Fruit fly (Drosophila melanogaster) whole organism, embryonic: Measurements from ENCODE around the gene Cpr66Cb.
A peak's percentile ranks its signal among the peaks of the same experiment; 100 is the strongest.

Experiments used
- Adf1 ChIP-seq: fragments of 200-800 bp; sonication (Bioruptor generic); IDR thresholded peaks from 2 replicates; pipeline ENCODE4 v1.3.6; 2022; ENCODE audit warnings: missing biosample characterization, missing genetic modification characterization
- Atf3 ChIP-seq: fragments of 200-800 bp; sonication (Bioruptor generic); optimal IDR thresholded peaks from 3 replicates; lab custom pipeline; 2016; ENCODE audit warnings: missing biosample characterization, missing genetic modification characterization
- Atf6 ChIP-seq: fragments of 200-800 bp; sonication (Bioruptor generic); IDR thresholded peaks from 2 replicates; pipeline ENCODE4 v1.3.6; 2022; ENCODE audit warnings: missing biosample characterization, missing genetic modification characterization
- BtbVII ChIP-seq: fragments of 200-800 bp; sonication (Bioruptor generic); optimal IDR thresholded peaks from 3 replicates; lab custom pipeline; 2017; ENCODE audit warnings: missing biosample characterization, mild to moderate bottlenecking, missing genetic modification characterization
- CG13287 ChIP-seq: fragments of 200-800 bp; sonication (Bioruptor generic); IDR thresholded peaks from 2 replicates; pipeline ENCODE4 v1.3.6; 2022; ENCODE audit warnings: missing biosample characterization, missing genetic modification characterization; ENCODE audit not compliant: partially characterized antibody
- CG13894 ChIP-seq: fragments of 200-800 bp; sonication (Bioruptor generic); optimal IDR thresholded peaks from 3 replicates; lab custom pipeline; 2018; ENCODE audit warnings: missing biosample characterization, mild to moderate bottlenecking, missing genetic modification characterization, moderate library complexity
- CG15601 ChIP-seq: fragments of 200-800 bp; sonication (Bioruptor generic); optimal IDR thresholded peaks from 3 replicates; lab custom pipeline; 2019; ENCODE audit warnings: missing biosample characterization, mild to moderate bottlenecking, missing genetic modification characterization, moderate library complexity
- CG1792 ChIP-seq: fragments of 200-800 bp; sonication (Bioruptor generic); optimal IDR thresholded peaks from 2 replicates; lab custom pipeline; 2016; ENCODE audit warnings: missing biosample characterization, missing genetic modification characterization
- CG34224 ChIP-seq: fragments of 200-800 bp; sonication (Bioruptor generic); IDR thresholded peaks from 3 replicates; pipeline ENCODE4 v1.3.6; 2022; ENCODE audit warnings: missing biosample characterization, missing genetic modification characterization; ENCODE audit not compliant: partially characterized antibody
- CG3726 ChIP-seq: fragments of 200-800 bp; sonication (Bioruptor generic); IDR thresholded peaks from 3 replicates; pipeline ENCODE4, ENCODE4 v1.3.6; 2022; ENCODE audit warnings: missing biosample characterization, missing genetic modification characterization
- CG4617 ChIP-seq: fragments of 200-800 bp; sonication (Bioruptor generic); optimal IDR thresholded peaks from 3 replicates; lab custom pipeline; 2016; ENCODE audit warnings: missing biosample characterization, missing genetic modification characterization, borderline replicate concordance
- CG6654 ChIP-seq: fragments of 200-800 bp; sonication (Bioruptor generic); optimal IDR thresholded peaks from 2 replicates; lab custom pipeline; 2017; ENCODE audit warnings: missing biosample characterization, mild to moderate bottlenecking, missing genetic modification characterization
- CG7271 ChIP-seq: fragments of 200-800 bp; sonication (Bioruptor generic); optimal IDR thresholded peaks from 2 replicates; lab custom pipeline; 2018; ENCODE audit warnings: missing biosample characterization, mild to moderate bottlenecking, missing genetic modification characterization, moderate library complexity
- CG7928 ChIP-seq: fragments of 200-800 bp; sonication (Bioruptor generic); optimal IDR thresholded peaks from 2 replicates; lab custom pipeline; 2017; ENCODE audit warnings: missing biosample characterization, mild to moderate bottlenecking, missing genetic modification characterization
- CG7987 ChIP-seq: fragments of 200-800 bp; sonication (Bioruptor generic); optimal IDR thresholded peaks from 2 replicates; lab custom pipeline; 2018; ENCODE audit warnings: missing biosample characterization, mild to moderate bottlenecking, missing genetic modification characterization, moderate library complexity
- CG8281 ChIP-seq: fragments of 200-800 bp; sonication (Bioruptor generic); optimal IDR thresholded peaks from 2 replicates; lab custom pipeline; 2018; ENCODE audit warnings: missing biosample characterization, mild to moderate bottlenecking, missing genetic modification characterization, moderate library complexity
- D19A ChIP-seq: fragments of 200-800 bp; optimal IDR thresholded peaks from 3 replicates; lab custom pipeline; 2019; ENCODE audit warnings: missing biosample characterization, mild to moderate bottlenecking, missing genetic modification characterization, moderate library complexity
- D19B ChIP-seq: fragments of 200-800 bp; sonication (Bioruptor generic); optimal IDR thresholded peaks from 2 replicates; lab custom pipeline; 2017; ENCODE audit warnings: missing biosample characterization, mild to moderate bottlenecking, missing genetic modification characterization
- Dek ChIP-seq: fragments of 200-800 bp; sonication (Bioruptor generic); optimal IDR thresholded peaks from 3 replicates; lab custom pipeline; 2019; ENCODE audit warnings: missing biosample characterization, mild to moderate bottlenecking, missing genetic modification characterization, moderate library complexity
- Doc2 ChIP-seq: fragments of 200-800 bp; sonication (Bioruptor generic); IDR thresholded peaks from 2 replicates; pipeline ENCODE4 v1.3.6; 2022; ENCODE audit warnings: missing biosample characterization, missing genetic modification characterization
- Dref ChIP-seq: fragments of 200-800 bp; sonication (Bioruptor generic); IDR thresholded peaks from 2 replicates; pipeline ENCODE4 v1.3.6; 2022; ENCODE audit warnings: missing biosample characterization, missing genetic modification characterization
- Eip74EF ChIP-seq, 2 experiments: fragments of 200-800 bp in 1 of 2; fragments of >200 bp in 1 of 2; sonication (Bioruptor generic) in 1 of 2; optimal IDR thresholded peaks; 2 replicates each; lab custom pipeline; 2017 to 2019; ENCODE audit warnings: missing biosample characterization in 2 of 2, missing genetic modification characterization in 2 of 2, mild to moderate bottlenecking in 1 of 2, moderate library complexity in 1 of 2
- Ets65A ChIP-seq: fragments of 200-800 bp; sonication (Bioruptor generic); peaks from one replicate; lab custom pipeline; 2016; ENCODE audit warnings: missing biosample characterization, missing genetic modification characterization
- Gsc ChIP-seq: fragments of 200-800 bp; sonication (Bioruptor generic); IDR thresholded peaks from 2 replicates; pipeline ENCODE4 v1.3.6; 2022; ENCODE audit warnings: missing biosample characterization, missing genetic modification characterization
- HLH4C ChIP-seq: fragments of 200-800 bp; sonication (Bioruptor generic); IDR thresholded peaks from 3 replicates; pipeline ENCODE4 v1.3.6; 2022; ENCODE audit warnings: missing biosample characterization, missing genetic modification characterization; ENCODE audit not compliant: partially characterized antibody
- HLH54F ChIP-seq: fragments of 200-800 bp; sonication (Bioruptor generic); optimal IDR thresholded peaks from 3 replicates; lab custom pipeline; 2016; ENCODE audit warnings: missing biosample characterization, missing genetic modification characterization
- Hr39 ChIP-seq: fragments of >200 bp; optimal IDR thresholded peaks from 2 replicates; lab custom pipeline; 2017
- Hr51 ChIP-seq, 2 experiments: fragments of 200-800 bp; sonication (Bioruptor generic); optimal IDR thresholded peaks; 2 replicates in 1 of 2; 3 replicates in 1 of 2; lab custom pipeline; 2016 to 2018; ENCODE audit warnings: missing biosample characterization in 2 of 2, missing genetic modification characterization in 2 of 2, mild to moderate bottlenecking in 1 of 2, moderate library complexity in 1 of 2
- Lhr ChIP-seq: fragments of 200-800 bp; sonication (Bioruptor generic); optimal IDR thresholded peaks from 3 replicates; lab custom pipeline; 2017; ENCODE audit warnings: mild to moderate bottlenecking, missing biosample characterization, missing genetic modification reagents, missing genetic modification characterization
- NFAT ChIP-seq: fragments of 200-800 bp; sonication (Bioruptor generic); IDR thresholded peaks from 2 replicates; pipeline ENCODE4 v1.3.6; 2022; ENCODE audit warnings: missing biosample characterization, missing genetic modification characterization
- Neu2 ChIP-seq: fragments of 200-800 bp; sonication (Bioruptor generic); optimal IDR thresholded peaks from 3 replicates; lab custom pipeline; 2016; ENCODE audit warnings: missing biosample characterization, missing genetic modification characterization, borderline replicate concordance
- Taf1 ChIP-seq: fragments of 200-800 bp; sonication (Bioruptor generic); IDR thresholded peaks from 2 replicates; pipeline ENCODE4 v1.3.6; 2022; ENCODE audit warnings: missing biosample characterization, missing genetic modification characterization
- Vsx1 ChIP-seq: fragments of 200-800 bp; sonication (Bioruptor generic); optimal IDR thresholded peaks from 2 replicates; lab custom pipeline; 2017; ENCODE audit warnings: missing biosample characterization, mild to moderate bottlenecking, missing genetic modification characterization, missing genetic modification reagents
- ara ChIP-seq: fragments of 200-800 bp; sonication (Bioruptor generic); IDR thresholded peaks from 2 replicates; pipeline ENCODE4 v1.3.6; 2022; ENCODE audit warnings: missing biosample characterization, missing genetic modification characterization
- chinmo ChIP-seq: fragments of 200-800 bp; sonication (Bioruptor generic); IDR thresholded peaks from 4 replicates; pipeline ENCODE4 v1.3.6; 2022; ENCODE audit warnings: missing biosample characterization, missing genetic modification characterization; ENCODE audit not compliant: partially characterized antibody
- dimm ChIP-seq: fragments of 200-800 bp; sonication (Bioruptor generic); IDR thresholded peaks from 2 replicates; pipeline ENCODE4 v1.3.6; 2022; ENCODE audit warnings: missing biosample characterization, missing genetic modification characterization
- hbn ChIP-seq: fragments of 200-800 bp; sonication (Bioruptor generic); IDR thresholded peaks from 2 replicates; pipeline ENCODE4 v1.3.6; 2022; ENCODE audit warnings: missing biosample characterization, missing genetic modification characterization; ENCODE audit not compliant: partially characterized antibody
- insv ChIP-seq, 2 experiments: fragments of 200-800 bp; sonication (Bioruptor generic); optimal IDR thresholded peaks; 3 replicates each; lab custom pipeline; 2016 to 2018; ENCODE audit warnings: missing biosample characterization in 2 of 2, missing genetic modification characterization in 2 of 2
- ken ChIP-seq: fragments of 200-800 bp; sonication (Bioruptor generic); IDR thresholded peaks from 3 replicates; pipeline ENCODE4 v1.3.6; 2022; ENCODE audit warnings: missing biosample characterization, missing genetic modification characterization
- knrl ChIP-seq: fragments of 200-800 bp; sonication (Bioruptor generic); IDR thresholded peaks from 3 replicates; pipeline ENCODE4 v1.3.6; 2022; ENCODE audit warnings: missing biosample characterization, missing genetic modification characterization; ENCODE audit not compliant: partially characterized antibody
- luna ChIP-seq: fragments of 200-800 bp; sonication (Bioruptor generic); optimal IDR thresholded peaks from 2 replicates; lab custom pipeline; 2016; ENCODE audit warnings: missing biosample characterization, missing genetic modification characterization
- maf-S ChIP-seq: fragments of 200-800 bp; sonication (Bioruptor generic); optimal IDR thresholded peaks from 2 replicates; lab custom pipeline; 2016; ENCODE audit warnings: missing biosample characterization, missing genetic modification characterization
- odd ChIP-seq: fragments of 200-800 bp; sonication (Bioruptor generic); optimal IDR thresholded peaks from 2 replicates; lab custom pipeline; 2017; ENCODE audit warnings: missing biosample characterization, mild to moderate bottlenecking, missing genetic modification characterization
- schlank ChIP-seq: fragments of 200-800 bp; sonication (Bioruptor generic); optimal IDR thresholded peaks from 2 replicates; lab custom pipeline; 2018; ENCODE audit warnings: missing biosample characterization, mild to moderate bottlenecking, missing genetic modification characterization
- sens ChIP-seq: fragments of 200-800 bp; sonication (Bioruptor generic); peaks from one replicate; lab custom pipeline; 2016; ENCODE audit warnings: missing biosample characterization, missing genetic modification characterization
- sens-2 ChIP-seq: fragments of 200-800 bp; sonication (Bioruptor generic); IDR thresholded peaks from 2 replicates; pipeline ENCODE4 v1.3.6; 2022; ENCODE audit warnings: missing biosample characterization, missing genetic modification characterization
- tll ChIP-seq, 2 experiments: fragments of 200-800 bp in 1 of 2; fragments of >200 bp in 1 of 2; sonication (Bioruptor generic) in 1 of 2; optimal IDR thresholded peaks; 2 replicates each; lab custom pipeline; 2017 to 2019; ENCODE audit warnings: missing biosample characterization in 2 of 2, missing genetic modification characterization in 2 of 2, mild to moderate bottlenecking in 1 of 2, moderate library complexity in 1 of 2
- z ChIP-seq: fragments of 200-800 bp; sonication (Bioruptor generic); IDR thresholded peaks from 3 replicates; pipeline ENCODE4 v1.3.6; 2022; ENCODE audit warnings: missing biosample characterization, missing genetic modification characterization
- zfh2 ChIP-seq: fragments of 200-800 bp; sonication (Bioruptor generic); optimal IDR thresholded peaks from 2 replicates; lab custom pipeline; 2016; ENCODE audit warnings: missing biosample characterization, missing genetic modification characterization

Gene Cpr66Cb

DNA sequence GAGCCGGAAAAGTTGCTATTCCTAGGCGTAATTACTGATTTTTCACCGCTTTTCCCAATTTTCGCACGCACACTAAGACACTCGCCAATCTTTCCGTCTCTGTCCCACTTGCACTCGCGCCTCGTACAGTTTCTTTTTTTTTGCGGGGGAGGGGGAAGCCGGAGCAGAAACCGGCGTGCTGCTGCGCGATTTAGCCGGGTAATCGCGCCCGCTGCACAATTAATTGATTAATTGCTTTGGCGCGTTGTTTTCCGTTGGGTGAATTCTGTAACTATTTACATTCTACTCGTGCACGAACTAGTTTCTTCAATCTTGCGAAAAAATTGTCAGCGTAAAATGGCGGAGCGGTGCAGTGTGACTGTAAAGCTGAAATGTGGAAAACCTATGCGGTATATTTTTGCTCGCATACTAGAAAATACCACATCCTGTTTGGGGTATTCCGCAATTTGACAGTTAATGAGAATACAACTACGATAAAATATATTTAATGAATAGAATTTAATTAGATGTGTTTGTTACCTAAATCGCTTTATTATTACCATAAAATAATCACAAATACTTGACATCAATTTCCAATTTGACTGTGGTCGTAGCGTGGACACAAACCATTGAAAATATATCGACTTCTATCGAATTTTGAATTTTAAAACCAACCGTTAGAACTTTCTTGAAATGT lies 21.2 kb upstream of the Cpr66Cb start, which contains the start of gene Cpsf6 (continued):
- TF ChIP-seq tll (GFP tag; optimal IDR thresholded peaks at IDR 0.05; lab: Kevin White, UChicago) (no peak), Atf3 (peak; percentile 37), Dek (tag; lab: Kevin White, UChicago) (peak; percentile 65), Hr39 (no peak), HLH4C (GFP tag; lab: Robert Waterston, UW) (no peak), CG4617 (peak; percentile 54), D19A (peak; percentile 37), maf-S (GFP tag; lab: Kevin White, UChicago) (no peak), CG6654 (GFP tag; lab: Kevin White, UChicago) (no peak), D19B (peak; percentile 49), Eip74EF (GFP tag; optimal IDR thresholded peaks at IDR 0.05; lab: Kevin White, UChicago) (no peak), CG13894 (tag; lab: Kevin White, UChicago) (no peak), NFAT (GFP tag; lab: Robert Waterston, UW) (no peak; the same call in 1 of the 2 replicates), CG3726 (no peak), knrl (GFP tag; lab: Robert Waterston, UW) (no peak), CG7928 (GFP tag; lab: Kevin White, UChicago) (peak; percentile 56), schlank (tag; lab: Kevin White, UChicago) (no peak), Adf1 (GFP tag; lab: Robert Waterston, UW) (peak; percentile 48; the same call in 1 of the 2 replicates), Lhr (GFP tag; lab: Kevin White, UChicago) (peak; percentile 80), Ets65A (GFP tag; lab: Kevin White, UChicago) (peak; percentile 91), CG13287 (GFP tag; lab: Robert Waterston, UW) (peak; percentile 10; the same call in 1 of the 2 replicates), CG1792 (no peak), odd (no peak), ken (GFP tag; lab: Robert Waterston, UW) (peak; percentile 43; the same call in 1 of the 3 replicates), CG7987 (GFP tag; lab: Kevin White, UChicago) (no peak), luna (GFP tag; lab: Kevin White, UChicago) (no peak), CG8281 (tag; lab: Kevin White, UChicago) (peak; percentile 15), dimm (GFP tag; lab: Robert Waterston, UW) (no peak), Vsx1 (peak; percentile 8), Gsc (GFP tag; lab: Robert Waterston, UW) (no peak), Dref (GFP tag; lab: Robert Waterston, UW) (peak; percentile 76), CG7271 (tag; lab: Kevin White, UChicago) (peak; percentile 42), zfh2 (GFP tag; lab: Kevin White, UChicago) (peak; percentile 33), hbn (GFP tag; lab: Robert Waterston, UW) (no peak), sens (GFP tag; lab: Kevin White, UChicago) (peak; percentile 86), CG15601 (tag; lab: Kevin White, UChicago) (peak; percentile 69), Taf1 (GFP tag; lab: Robert Waterston, UW) (no peak), chinmo (GFP tag; lab: Robert Waterston, UW) (peak; percentile 56; the same call in 1 of the 4 replicates), CG34224 (GFP tag; lab: Robert Waterston, UW) (peak; percentile 36; the same call in 1 of the 3 replicates), z (GFP tag; lab: Robert Waterston, UW) (no peak), Atf6 (GFP tag; lab: Robert Waterston, UW) (peak; percentile 64), HLH54F (no peak), BtbVII (GFP tag; lab: Kevin White, UChicago) (no peak), Doc2 (no peak), ara (GFP tag; lab: Robert Waterston, UW) (peak; percentile 18; the same call in 1 of the 2 replicates), sens-2 (GFP tag; lab: Robert Waterston, UW) (peak; percentile 68), Neu2 (no peak), insv (GFP tag; optimal IDR thresholded peaks at IDR 0.05; lab: Kevin White, UChicago) (peak in 1 of 2 experiments; percentile 87), Hr51 (GFP tag; optimal IDR thresholded peaks at IDR 0.05; lab: Kevin White, UChicago) (peak; percentile 29 to 72)
